Fruit fly (Drosophila melanogaster) whole organism: ENCODE data around the gene Ankrd49.

Experiments
- CG8478 ChIP-seq: fragments of >200 bp; optimal IDR thresholded peaks from 2 replicates; lab custom pipeline; 2018; ENCODE audit warnings: inconsistent platforms
- Dll ChIP-seq: fragments of >200 bp; optimal IDR thresholded peaks from 2 replicates; lab custom pipeline; 2017
- EcR ChIP-seq, 2 experiments: fragments of >200 bp; optimal IDR thresholded peaks; 2 replicates each; lab custom pipeline; 2017; ENCODE audit warnings: missing biosample characterization in 2 of 2, missing genetic modification characterization in 2 of 2, missing genetic modification reagents in 2 of 2
- pan ChIP-seq: fragments of >200 bp; optimal IDR thresholded peaks from 2 replicates; lab custom pipeline; 2017
- psq ChIP-seq: fragments of >200 bp; optimal IDR thresholded peaks from 2 replicates; lab custom pipeline; 2017
- usp ChIP-seq: fragments of >200 bp; optimal IDR thresholded peaks from 2 replicates; lab custom pipeline; 2017; ENCODE audit warnings: missing biosample characterization, missing genetic modification characterization, mixed read lengths

Ankrd49 gene

dm6 chr2L:14992889-14993288 is 14.3 kb downstream of the Ankrd49 start:
- TF ChIP-seq pan (lab: Kevin White, UChicago) (no peak), usp (GFP tag; lab: Kevin White, UChicago) (no peak), EcR (GFP tag; optimal IDR thresholded peaks at IDR 0.05; lab: Kevin White, UChicago) (no peak), CG8478 (lab: Kevin White, UChicago) (no peak), Dll (lab: Kevin White, UChicago) (no peak), psq (lab: Kevin White, UChicago) (no peak)

- no peak for TF ChIP-seq psq (lab: Kevin White, UChicago)
Observed at dm6 chr2L:14972836-14973235, 34.4 kb downstream of the Ankrd49 start.

- TF ChIP-seq EcR (GFP tag; optimal IDR thresholded peaks at IDR 0.05; lab: Kevin White, UChicago) (no peak), usp (GFP tag; lab: Kevin White, UChicago) (no peak), psq (lab: Kevin White, UChicago) (no peak), CG8478 (lab: Kevin White, UChicago) (no peak)
Observed at dm6 chr2L:14972133-14972532, 35.1 kb downstream of the Ankrd49 start, which contains the start of gene side-II. side-II (minus strand) TSS chr2L:14972300.
